Worm (Caenorhabditis elegans): ENCODE data around the gene F54A3.2.

- TF ChIP-seq ama-1 (optimal IDR thresholded peaks at IDR 0.05) (no peak), pes-1 (GFP tag; IDR thresholded peaks at IDR 0.05) (no peak), tbx-11 (GFP tag; IDR thresholded peaks at IDR 0.05) (no peak), ceh-13 (GFP tag; optimal IDR thresholded peaks at IDR 0.05) (no peak), flt-1 (GFP tag; IDR thresholded peaks at IDR 0.05) (no peak)
These were observed 36.4 kb downstream of the F54A3.2 start, which contains the start of gene K09F6.11 for ce11 chrII:2279839-2280238.

Measured in whole organism, early embryonic.